Worm (Caenorhabditis elegans): Measurements from ENCODE around the gene F09E5.7.
A peak's percentile ranks its signal among the peaks of the same experiment; 100 is the strongest.

The F09E5.7 gene

ce11 chrII:5358137-5358745 is 6.3 kb downstream of the F09E5.7 start, which contains the start of the genes F09E5.11 and bmy-1 (continued):
- TF ChIP-seq pha-4 (tag; optimal IDR thresholded peaks at IDR 0.05) (no peak), K12H6.12 (tag; optimal IDR thresholded peaks at IDR 0.05) (peak; percentile 80), ceh-79 (tag; optimal IDR thresholded peaks at IDR 0.05) (no peak), ztf-25 (GFP tag; IDR thresholded peaks at IDR 0.05) (peak; percentile 91), mxl-1 (tag; optimal IDR thresholded peaks at IDR 0.05) (peak; percentile 23), hlh-12 (tag; optimal IDR thresholded peaks at IDR 0.05) (no peak), ceh-100 (GFP tag; IDR thresholded peaks at IDR 0.05) (peak; percentile 80), efl-1 (GFP tag; optimal IDR thresholded peaks at IDR 0.05) (peak; percentile 17), D2030.7 (GFP tag; IDR thresholded peaks at IDR 0.05) (peak; percentile 79), lsl-1 (GFP tag; optimal IDR thresholded peaks at IDR 0.05) (peak; percentile 71), lir-1 (GFP tag; conservative IDR thresholded peaks at IDR 0.05) (peak; percentile 86), unc-62 (GFP tag; optimal IDR thresholded peaks at IDR 0.05) (no peak), lag-1 (GFP tag; IDR thresholded peaks at IDR 0.05) (no peak), athp-1 (tag; optimal IDR thresholded peaks at IDR 0.05) (peak; percentile 73), ets-4 (GFP tag; optimal IDR thresholded peaks at IDR 0.05) (peak; percentile 65), nhr-120 (GFP tag; IDR thresholded peaks at IDR 0.05) (no peak), tbp1 (GFP tag; optimal IDR thresholded peaks at IDR 0.05) (peak; percentile 64), F57A8.1 (GFP tag; optimal IDR thresholded peaks at IDR 0.05) (no peak), K11D2.4 (GFP tag; IDR thresholded peaks at IDR 0.05) (peak; percentile 87), hmg-20 (GFP tag; IDR thresholded peaks at IDR 0.05) (peak; percentile 69; the same call in 1 of the 2 replicates), snpc-1.3 (tag; optimal IDR thresholded peaks at IDR 0.05; ENCODE audit: insufficient read depth) (no peak), lsy-27 (tag; optimal IDR thresholded peaks at IDR 0.05; ENCODE audit: borderline replicate concordance, insufficient read depth) (no peak), B0261.1 (tag; optimal IDR thresholded peaks at IDR 0.05) (peak; percentile 26), T26A5.8 (tag; optimal IDR thresholded peaks at IDR 0.05) (no peak), pbrm-1 (GFP tag; IDR thresholded peaks at IDR 0.05) (peak; percentile 84), ceh-58 (GFP tag; IDR thresholded peaks at IDR 0.05) (no peak), Y56A3A.18 (GFP tag; IDR thresholded peaks at IDR 0.05) (no peak), bed-1 (GFP tag; IDR thresholded peaks at IDR 0.05) (0 out of 2 replicates have a peak, but pooled peaks have one; percentile 73), mel-28 (tag; optimal IDR thresholded peaks at IDR 0.05; ENCODE audit: borderline replicate concordance) (no peak), madf-10 (tag; optimal IDR thresholded peaks at IDR 0.05) (peak; percentile 61), attf-3 (GFP tag; conservative IDR thresholded peaks at IDR 0.05) (peak; percentile 50; the same call in 1 of the 2 replicates), hrde-1 (tag; optimal IDR thresholded peaks at IDR 0.05; ENCODE audit: borderline replicate concordance) (no peak), ekl-4 (GFP tag; IDR thresholded peaks at IDR 0.05) (peak; percentile 76), snpc-4 (GFP tag; optimal IDR thresholded peaks at IDR 0.05) (peak; percentile 29), snpc-4 (tag; optimal IDR thresholded peaks at IDR 0.05) (peak in 3 of 4 experiments; percentile 44 to 66 (median 63)), B0035.1 (tag; optimal IDR thresholded peaks at IDR 0.05) (peak; percentile 9), cebp-1 (GFP tag; IDR thresholded peaks at IDR 0.05) (peak; percentile 81), cebp-1 (tag; optimal IDR thresholded peaks at IDR 0.05) (peak; percentile 92), cebp-2 (GFP tag; IDR thresholded peaks at IDR 0.05) (no peak), sptf-2 (GFP tag; optimal IDR thresholded peaks at IDR 0.05) (peak; percentile 63), dox-1 (GFP tag; IDR thresholded peaks at IDR 0.05) (peak; percentile 96), snpc-3.4 (tag; optimal IDR thresholded peaks at IDR 0.05) (no peak), zim-3 (tag; optimal IDR thresholded peaks at IDR 0.05) (no peak), snpc-1.1 (tag; optimal IDR thresholded peaks at IDR 0.05; ENCODE audit: insufficient read depth) (peak; percentile 23), F49E8.2 (tag; optimal IDR thresholded peaks at IDR 0.05; ENCODE audit: insufficient read depth) (peak; percentile 16), F23B12.7 (tag; optimal IDR thresholded peaks at IDR 0.05; ENCODE audit: insufficient read depth) (peak; percentile 29), let-526 (GFP tag; IDR thresholded peaks at IDR 0.05) (peak; percentile 91)
